Fruit fly (Drosophila melanogaster) whole organism, adult: ENCODE measurements around the gene Nprl3.

Experiments
- CG12768 ChIP-seq: fragments of 200-800 bp; sonication (Bioruptor generic); optimal IDR thresholded peaks from 2 replicates; lab custom pipeline; 2017; ENCODE audit warnings: missing biosample characterization, missing genetic modification characterization, mild to moderate bottlenecking, moderate library complexity, missing genetic modification reagents
- CG14711 ChIP-seq: fragments of 200-800 bp; sonication (Bioruptor generic); optimal IDR thresholded peaks from 2 replicates; lab custom pipeline; 2018; ENCODE audit warnings: missing biosample characterization, mild to moderate bottlenecking, missing genetic modification characterization, moderate library complexity
- CG1620 ChIP-seq: fragments of 200-800 bp; sonication (Bioruptor generic); optimal IDR thresholded peaks from 2 replicates; lab custom pipeline; 2016; ENCODE audit warnings: missing biosample characterization, missing genetic modification characterization
- CG33017 ChIP-seq: fragments of 200-800 bp; sonication (Bioruptor generic); optimal IDR thresholded peaks from 2 replicates; lab custom pipeline; 2018; ENCODE audit warnings: missing biosample characterization, mild to moderate bottlenecking, missing genetic modification characterization, moderate library complexity
- Clk ChIP-seq: fragments of 200-800 bp; sonication (Bioruptor generic); optimal IDR thresholded peaks from 2 replicates; lab custom pipeline; 2017; ENCODE audit warnings: missing biosample characterization, missing genetic modification characterization
- Crg-1 ChIP-seq: fragments of 200-800 bp; sonication (Bioruptor generic); optimal IDR thresholded peaks from 2 replicates; lab custom pipeline; 2016; ENCODE audit warnings: missing biosample characterization, missing genetic modification characterization
- Hr96 ChIP-seq: fragments of 200-800 bp; sonication (Bioruptor generic); optimal IDR thresholded peaks from 2 replicates; lab custom pipeline; 2016; ENCODE audit warnings: missing biosample characterization, missing genetic modification characterization
- Mnt ChIP-seq: fragments of 200-800 bp; sonication (Bioruptor generic); optimal IDR thresholded peaks from 2 replicates; lab custom pipeline; 2016; ENCODE audit warnings: missing biosample characterization, mild to moderate bottlenecking, missing genetic modification characterization
- cnc ChIP-seq, 2 experiments: fragments of >200 bp; optimal IDR thresholded peaks; 2 replicates each; lab custom pipeline; 2017
- ovo ChIP-seq: fragments of 200-800 bp; sonication (Bioruptor generic); optimal IDR thresholded peaks from 2 replicates; lab custom pipeline; 2016; ENCODE audit warnings: missing biosample characterization, missing genetic modification characterization
- pad ChIP-seq: fragments of 200-800 bp; sonication (Bioruptor generic); optimal IDR thresholded peaks from 3 replicates; lab custom pipeline; 2017; ENCODE audit warnings: missing biosample characterization, missing genetic modification characterization, mild to moderate bottlenecking, moderate library complexity, missing genetic modification reagents

DNA sequence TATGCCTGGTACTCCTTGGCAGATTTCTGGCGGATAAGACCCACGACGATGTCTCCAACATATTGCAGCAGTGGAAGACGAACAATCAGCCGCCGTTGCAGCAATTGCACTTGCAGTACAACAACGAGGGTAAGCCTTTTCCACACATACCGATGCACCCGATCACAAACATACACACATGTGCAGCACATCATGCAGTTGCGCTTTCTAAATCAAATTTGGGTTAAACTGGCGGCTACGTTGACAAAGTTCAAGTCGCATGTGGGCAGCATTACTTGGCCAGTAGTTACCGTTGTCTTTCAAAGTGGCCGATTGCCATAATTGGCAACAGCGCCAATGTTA, 36.2 kb downstream of the Nprl3 start:
- TF ChIP-seq Crg-1 (no peak), CG12768 (GFP tag; lab: Kevin White, UChicago) (no peak), CG33017 (tag; lab: Kevin White, UChicago) (no peak), cnc (optimal IDR thresholded peaks at IDR 0.05; lab: Kevin White, UChicago) (no peak), CG14711 (no peak), Clk (GFP tag; lab: Kevin White, UChicago) (no peak), Hr96 (no peak), CG1620 (GFP tag; lab: Kevin White, UChicago) (no peak), Mnt (no peak), ovo (GFP tag; lab: Kevin White, UChicago) (no peak), pad (no peak)
